Worm (Caenorhabditis elegans) whole organism, L3 larva: ENCODE measurements around the gene Y60A9.3.

Experiments
- fos-1 ChIP-seq: fragments of 150-350 bp; optimal IDR thresholded peaks from 2 replicates; lab custom pipeline; 2014; ENCODE audit warnings: missing biosample characterization, missing genetic modification characterization
- nhr-11 ChIP-seq: fragments of 150-350 bp; optimal IDR thresholded peaks from 2 replicates; lab custom pipeline; 2014; ENCODE audit warnings: missing biosample characterization, missing genetic modification characterization
- nhr-12 ChIP-seq: fragments of 150-350 bp; optimal IDR thresholded peaks from 2 replicates; lab custom pipeline; 2014; ENCODE audit warnings: missing biosample characterization, missing genetic modification characterization
- nhr-28 ChIP-seq: fragments of 150-350 bp; optimal IDR thresholded peaks from 2 replicates; lab custom pipeline; 2014; ENCODE audit warnings: missing biosample characterization, missing genetic modification characterization
- nhr-67 ChIP-seq: fragments of 150-350 bp; optimal IDR thresholded peaks from 2 replicates; lab custom pipeline; 2014; ENCODE audit warnings: missing biosample characterization, missing genetic modification characterization
- pha-4 ChIP-seq: fragments of 150-350 bp; optimal IDR thresholded peaks from 2 replicates; lab custom pipeline; 2014; ENCODE audit warnings: missing biosample characterization, missing genetic modification reagents, missing genetic modification characterization
- pqm-1 ChIP-seq: fragments of 150-350 bp; optimal IDR thresholded peaks from 2 replicates; lab custom pipeline; 2017; ENCODE audit warnings: missing biosample characterization, missing genetic modification characterization, inconsistent platforms
- unc-39 ChIP-seq: sonication (generic microtip); optimal IDR thresholded peaks from 4 replicates; lab custom pipeline; 2017; ENCODE audit warnings: missing biosample characterization, missing genetic modification characterization

DNA sequence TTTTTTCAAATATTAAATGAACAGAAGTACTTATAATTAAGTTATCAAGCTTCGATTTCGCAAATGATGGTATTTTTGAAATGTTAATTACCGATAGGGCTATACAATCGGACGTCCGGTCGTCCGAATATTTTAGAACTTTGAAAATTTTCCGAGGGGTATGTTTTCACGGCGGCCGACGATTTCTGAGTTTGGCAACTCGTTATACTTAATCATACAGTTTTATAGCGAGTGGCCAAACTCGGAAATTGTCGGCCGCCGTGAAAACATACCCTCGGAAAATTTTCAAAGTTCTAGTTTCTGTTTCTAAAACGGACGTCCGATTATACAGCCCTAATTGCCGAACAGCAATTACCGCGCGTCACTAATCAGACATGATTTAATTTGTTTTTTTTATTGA lies 41.1 kb downstream of the Y60A9.3 start:
- TF ChIP-seq nhr-12 (tag; lab: Kevin White, UChicago) (no peak), nhr-11 (tag; lab: Kevin White, UChicago) (no peak), pqm-1 (tag; lab: Kevin White, UChicago) (no peak), nhr-28 (no peak), unc-39 (tag; lab: Kevin White, UChicago) (no peak), pha-4 (tag; lab: Kevin White, UChicago) (no peak), nhr-67 (tag; lab: Kevin White, UChicago) (no peak), fos-1 (tag; lab: Kevin White, UChicago) (no peak)
